Fruit fly (Drosophila melanogaster) whole organism, embryonic: Measurements from ENCODE around the gene dyw.

Source experiments
- CG2199 ChIP-seq: fragments of 200-800 bp; sonication (Bioruptor generic); IDR thresholded peaks from 3 replicates; pipeline ENCODE4 v1.3.6; 2022; ENCODE audit warnings: missing biosample characterization, missing genetic modification characterization
- CG6254 ChIP-seq: fragments of 200-800 bp; sonication (Bioruptor generic); optimal IDR thresholded peaks from 3 replicates; lab custom pipeline; 2017; ENCODE audit warnings: mild to moderate bottlenecking, missing biosample characterization, missing genetic modification reagents, missing genetic modification characterization
- Pdp1 ChIP-seq, 2 experiments: fragments of 200-800 bp; sonication (Bioruptor generic); optimal IDR thresholded peaks; 3 replicates each; lab custom pipeline; 2016; ENCODE audit warnings: missing biosample characterization in 2 of 2, missing genetic modification characterization in 2 of 2, mild to moderate bottlenecking in 1 of 2, moderate library complexity in 1 of 2
- rib ChIP-seq: fragments of 200-800 bp; sonication (Bioruptor generic); IDR thresholded peaks from 2 replicates; pipeline ENCODE4 v1.3.6; 2022; ENCODE audit warnings: missing biosample characterization, missing genetic modification characterization
- sr ChIP-seq: fragments of 200-800 bp; sonication (Bioruptor generic); IDR thresholded peaks from 3 replicates; pipeline ENCODE4 v1.3.6; 2022; ENCODE audit warnings: missing biosample characterization, missing genetic modification characterization

The dyw gene

DNA sequence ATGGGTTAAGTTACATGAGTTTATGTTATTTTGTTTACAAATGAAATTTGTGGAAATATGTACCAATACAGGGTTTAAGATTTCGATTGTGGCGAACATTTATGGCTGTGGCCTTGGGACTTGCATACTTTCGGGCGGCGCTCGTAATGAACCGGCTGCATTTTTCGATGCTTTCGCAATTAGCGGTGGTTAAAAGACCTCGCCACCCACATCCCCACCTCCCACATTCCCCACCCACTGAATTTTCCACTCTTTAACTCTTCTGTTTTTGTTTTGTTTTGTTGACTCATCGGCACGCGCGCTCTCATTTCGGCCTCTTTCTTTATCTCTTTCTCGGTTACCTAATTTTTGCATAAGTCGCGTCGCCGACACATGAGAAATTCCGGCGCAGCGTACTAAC is 48.1 kb downstream of the dyw start:
- TF ChIP-seq sr (GFP tag; lab: Robert Waterston, UW), result peak; percentile 79; the same call in 2 of the 3 replicates
- no peak for TF ChIP-seq rib (GFP tag; lab: Robert Waterston, UW)
- TF ChIP-seq CG6254 (GFP tag; lab: Kevin White, UChicago), result no peak
- peak in 1 of 2 experiments; percentile 73 for TF ChIP-seq Pdp1 (GFP tag; optimal IDR thresholded peaks at IDR 0.05; lab: Kevin White, UChicago)
- TF ChIP-seq CG2199 (GFP tag; lab: Robert Waterston, UW), result peak; percentile 21; the same call in 1 of the 3 replicates
